2 worm cellular contexts compared by ENCODE assay signal in the genomic region with DNA sequence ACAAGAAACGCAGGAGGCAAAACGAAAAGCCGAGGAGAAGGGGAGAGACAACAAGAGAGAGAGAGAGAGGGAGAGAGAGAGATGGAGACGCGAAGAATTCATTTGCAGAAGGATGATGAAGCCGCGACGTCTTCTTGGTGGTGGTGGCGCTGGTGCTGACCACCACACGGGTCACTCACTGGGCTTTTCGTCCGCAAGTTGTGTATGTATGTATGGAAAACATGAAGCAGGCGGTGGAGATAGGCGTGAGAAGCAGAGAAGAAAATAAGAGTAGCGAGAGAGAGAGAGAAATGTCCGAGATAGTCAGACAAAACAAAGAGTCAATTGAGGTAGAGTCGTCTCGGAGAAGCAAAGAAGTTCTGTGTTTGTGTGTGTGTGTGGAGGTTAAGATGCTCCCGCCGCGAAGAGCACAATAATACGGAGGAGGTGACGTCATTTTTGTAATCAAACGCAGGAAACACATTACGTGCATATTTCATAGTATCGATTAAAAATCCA.
A peak's percentile ranks its signal among the peaks of the same experiment; 100 is the strongest.
TF ChIP-seq lines count a peak whose summit lies in the region.

No protein-coding gene starts in this region.

TF ChIP-seq in whole organism, L1 larva, 84 proteins besides CTCF, POLR2A, EP300 and RAD21 (continued from another document):
- peak; percentile 46; the same call in 1 of the 2 replicates for TF ChIP-seq mab-9 (GFP tag; IDR thresholded peaks at IDR 0.05; lab: Robert Waterston, UW)
- peak; percentile 67 for TF ChIP-seq irx-1 (tag; optimal IDR thresholded peaks at IDR 0.05; lab: Kevin White, UChicago)
- peak; percentile 32 for TF ChIP-seq skn-1 (tag; optimal IDR thresholded peaks at IDR 0.05; lab: Kevin White, UChicago)
- peak; percentile 7 for TF ChIP-seq ceh-8 (GFP tag; optimal IDR thresholded peaks at IDR 0.05; lab: Kevin White, UChicago)
- TF ChIP-seq lin-35 (GFP tag; optimal IDR thresholded peaks at IDR 0.05; lab: Kevin White, UChicago): peak; percentile 30 to 66
- TF ChIP-seq nhr-20 (tag; optimal IDR thresholded peaks at IDR 0.05; lab: Kevin White, UChicago): peak; percentile 62
- peak; percentile 69 for TF ChIP-seq elt-2 (tag; optimal IDR thresholded peaks at IDR 0.05; lab: Kevin White, UChicago)
- TF ChIP-seq ztf-4 (tag; optimal IDR thresholded peaks at IDR 0.05; lab: Kevin White, UChicago): peak; percentile 68
- peak in 1 of 2 experiments; percentile 48 for TF ChIP-seq mdl-1 (tag; optimal IDR thresholded peaks at IDR 0.05; lab: Kevin White, UChicago)
- TF ChIP-seq lin-14 (GFP tag; optimal IDR thresholded peaks at IDR 0.05; lab: Kevin White, UChicago): peak; percentile 95
- peak; percentile 53 for TF ChIP-seq xbp-1 (tag; optimal IDR thresholded peaks at IDR 0.05; lab: Kevin White, UChicago)
- peak; percentile 65 for TF ChIP-seq dsc-1 (tag; optimal IDR thresholded peaks at IDR 0.05; lab: Kevin White, UChicago)
- no peak for TF ChIP-seq sup-37 (GFP tag; optimal IDR thresholded peaks at IDR 0.05; lab: Kevin White, UChicago)
- TF ChIP-seq efl-1 (optimal IDR thresholded peaks at IDR 0.05; lab: Kevin White, UChicago): peak; percentile 60 to 70
- TF ChIP-seq efl-1 (GFP tag; optimal IDR thresholded peaks at IDR 0.05 in 1 of 2; lab: Kevin White, UChicago): peak; percentile 7 to 91
- TF ChIP-seq rnt-1 (tag; optimal IDR thresholded peaks at IDR 0.05; lab: Kevin White, UChicago): peak; percentile 53
- peak; percentile 35 for TF ChIP-seq lin-13 (GFP tag; optimal IDR thresholded peaks at IDR 0.05; lab: Kevin White, UChicago)
- peak; percentile 82 for TF ChIP-seq nhr-47 (tag; optimal IDR thresholded peaks at IDR 0.05; lab: Kevin White, UChicago)
- TF ChIP-seq C34B4.2 (tag; optimal IDR thresholded peaks at IDR 0.05; lab: Kevin White, UChicago): no peak
- no peak for TF ChIP-seq ceh-90 (tag; optimal IDR thresholded peaks at IDR 0.05; lab: Kevin White, UChicago)
- TF ChIP-seq pax-3 (tag; optimal IDR thresholded peaks at IDR 0.05; lab: Kevin White, UChicago): peak; percentile 54
- peak; percentile 88 for TF ChIP-seq unc-86 (tag; optimal IDR thresholded peaks at IDR 0.05; lab: Kevin White, UChicago)
- peak; percentile 70 for TF ChIP-seq fos-1 (tag; optimal IDR thresholded peaks at IDR 0.05; lab: Kevin White, UChicago)
- peak; percentile 73 for TF ChIP-seq tbx-2 (tag; optimal IDR thresholded peaks at IDR 0.05; lab: Kevin White, UChicago)
- TF ChIP-seq C04F5.9 (tag; optimal IDR thresholded peaks at IDR 0.05; lab: Kevin White, UChicago): no peak
- TF ChIP-seq sox-4 (tag; optimal IDR thresholded peaks at IDR 0.05; lab: Kevin White, UChicago): no peak
- TF ChIP-seq nhr-76 (tag; optimal IDR thresholded peaks at IDR 0.05; lab: Kevin White, UChicago): no peak
- TF ChIP-seq nhr-71 (tag; optimal IDR thresholded peaks at IDR 0.05; lab: Kevin White, UChicago): peak; percentile 88
- peak; percentile 11 for TF ChIP-seq C16A3.4 (tag; optimal IDR thresholded peaks at IDR 0.05; lab: Kevin White, UChicago)
- peak; percentile 75 for TF ChIP-seq snu-23 (GFP tag; optimal IDR thresholded peaks at IDR 0.05; lab: Kevin White, UChicago)
- peak; percentile 67 for TF ChIP-seq fkh-10 (GFP tag; optimal IDR thresholded peaks at IDR 0.05; lab: Kevin White, UChicago)
- peak; percentile 10 for TF ChIP-seq F16B12.6 (tag; optimal IDR thresholded peaks at IDR 0.05; lab: Kevin White, UChicago)
- TF ChIP-seq isw-1 (GFP tag; IDR thresholded peaks at IDR 0.05; lab: Robert Waterston, UW): peak; percentile 36
- TF ChIP-seq jun-1 (tag; optimal IDR thresholded peaks at IDR 0.05; lab: Kevin White, UChicago): peak; percentile 38
- no peak for TF ChIP-seq pqm-1 (tag; optimal IDR thresholded peaks at IDR 0.05; lab: Kevin White, UChicago)
- peak; percentile 34 for TF ChIP-seq nhr-77 (tag; optimal IDR thresholded peaks at IDR 0.05; lab: Kevin White, UChicago)
TF ChIP-seq in whole organism, L1 larva: peak in this region for 38.

TF ChIP-seq in whole organism, L3 larva, 47 proteins besides CTCF, POLR2A, EP300 and RAD21 (continued from another document):
- TF ChIP-seq nhr-67 (tag; optimal IDR thresholded peaks at IDR 0.05; lab: Kevin White, UChicago) (no peak), lin-39 (tag; optimal IDR thresholded peaks at IDR 0.05; lab: Kevin White, UChicago) (peak; percentile 92), snpc-4 (tag; optimal IDR thresholded peaks at IDR 0.05; lab: Kevin White, UChicago) (no peak), sea-2 (GFP tag; optimal IDR thresholded peaks at IDR 0.05; lab: Kevin White, UChicago) (no peak), nhr-43 (tag; optimal IDR thresholded peaks at IDR 0.05; lab: Kevin White, UChicago; ENCODE audit: poor library complexity, severe bottlenecking) (no peak), ceh-9 (tag; optimal IDR thresholded peaks at IDR 0.05; lab: Kevin White, UChicago) (no peak), unc-62 (GFP tag; optimal IDR thresholded peaks at IDR 0.05; lab: Kevin White, UChicago) (no peak), nhr-28 (tag; optimal IDR thresholded peaks at IDR 0.05; lab: Kevin White, UChicago) (no peak), tbx-2 (tag; optimal IDR thresholded peaks at IDR 0.05; lab: Kevin White, UChicago) (peak; percentile 58), nhr-23 (tag; optimal IDR thresholded peaks at IDR 0.05; lab: Kevin White, UChicago) (no peak), fkh-10 (GFP tag; optimal IDR thresholded peaks at IDR 0.05; lab: Kevin White, UChicago) (peak; percentile 81), nhr-25 (tag; optimal IDR thresholded peaks at IDR 0.05; lab: Kevin White, UChicago) (no peak), mml-1 (tag; optimal IDR thresholded peaks at IDR 0.05; lab: Kevin White, UChicago) (no peak), nhr-11 (tag; optimal IDR thresholded peaks at IDR 0.05; lab: Kevin White, UChicago) (peak; percentile 35), elt-2 (tag; optimal IDR thresholded peaks at IDR 0.05; lab: Kevin White, UChicago) (peak; percentile 71), ZK546.5 (tag; optimal IDR thresholded peaks at IDR 0.05; lab: Kevin White, UChicago) (no peak), lsy-12 (tag; optimal IDR thresholded peaks at IDR 0.05; lab: Kevin White, UChicago) (peak; percentile 29), ceh-16 (tag; optimal IDR thresholded peaks at IDR 0.05; lab: Kevin White, UChicago) (no peak), R02D3.7 (tag; optimal IDR thresholded peaks at IDR 0.05; lab: Kevin White, UChicago) (no peak), nfya-1 (tag; optimal IDR thresholded peaks at IDR 0.05; lab: Kevin White, UChicago; ENCODE audit: insufficient read depth) (peak; percentile 85), jun-1 (tag; optimal IDR thresholded peaks at IDR 0.05; lab: Kevin White, UChicago) (no peak), fos-1 (tag; optimal IDR thresholded peaks at IDR 0.05; lab: Kevin White, UChicago) (no peak), skn-1 (tag; optimal IDR thresholded peaks at IDR 0.05; lab: Kevin White, UChicago) (no peak), egl-5 (tag; optimal IDR thresholded peaks at IDR 0.05; lab: Kevin White, UChicago) (peak; percentile 10), nhr-12 (tag; optimal IDR thresholded peaks at IDR 0.05; lab: Kevin White, UChicago) (no peak), nhr-77 (tag; optimal IDR thresholded peaks at IDR 0.05; lab: Kevin White, UChicago) (no peak), ama-1 (optimal IDR thresholded peaks at IDR 0.05; lab: Kevin White, UChicago) (no peak), pqm-1 (tag; optimal IDR thresholded peaks at IDR 0.05; lab: Kevin White, UChicago) (peak; percentile 73)
